Fruit fly (Drosophila melanogaster): ENCODE measurements around the gene CG3817.

CG3817 gene

dm6 chr3R:14893791-14894782, 4.5 kb upstream of the CG3817 start, which contains the start of gene Dph2 (continued):
- no peak for TF ChIP-seq nom (GFP tag; optimal IDR thresholded peaks at IDR 0.05)
- peak; percentile 44 for TF ChIP-seq CG12942 (GFP tag; optimal IDR thresholded peaks at IDR 0.05)
- peak; percentile 12 for TF ChIP-seq HmgD (GFP tag; optimal IDR thresholded peaks at IDR 0.05)
- TF ChIP-seq trh (GFP tag; optimal IDR thresholded peaks at IDR 0.05): no peak
- TF ChIP-seq ranshi (GFP tag; IDR thresholded peaks at IDR 0.05): peak; percentile 86
- peak; percentile 8 for TF ChIP-seq CG8944 (GFP tag; optimal IDR thresholded peaks at IDR 0.05)
- no peak for TF ChIP-seq CG18599 (GFP tag; optimal IDR thresholded peaks at IDR 0.05)
- TF ChIP-seq CG6272 (GFP tag; IDR thresholded peaks at IDR 0.05): no peak; the same call in 1 of the 2 replicates
- TF ChIP-seq ssp (GFP tag; IDR thresholded peaks at IDR 0.05): peak; percentile 78
- TF ChIP-seq Dp (GFP tag; optimal IDR thresholded peaks at IDR 0.05): peak; percentile 76
- peak; percentile 86 for TF ChIP-seq CG11695 (GFP tag; IDR thresholded peaks at IDR 0.05)
- TF ChIP-seq btn (GFP tag; optimal IDR thresholded peaks at IDR 0.05): no peak
- TF ChIP-seq E2f1 (GFP tag; IDR thresholded peaks at IDR 0.05): peak; percentile 88
- TF ChIP-seq CG14710 (tag; optimal IDR thresholded peaks at IDR 0.05): peak; percentile 77
- TF ChIP-seq CG11560 (tag; IDR thresholded peaks at IDR 0.05): peak; percentile 12; the same call in 2 of the 3 replicates
- TF ChIP-seq YL-1 (GFP tag; optimal IDR thresholded peaks at IDR 0.05): peak; percentile 25
- TF ChIP-seq hbn (GFP tag; IDR thresholded peaks at IDR 0.05; ENCODE audit: partially characterized antibody): no peak
- TF ChIP-seq Elba2 (GFP tag; optimal IDR thresholded peaks at IDR 0.05): no peak
- TF ChIP-seq tll (GFP tag; optimal IDR thresholded peaks at IDR 0.05): no peak
- no peak for TF ChIP-seq Dfd (GFP tag; optimal IDR thresholded peaks at IDR 0.05)
- TF ChIP-seq HLHmδ (GFP tag; optimal IDR thresholded peaks at IDR 0.05): no peak
- no peak for TF ChIP-seq sd (tag; optimal IDR thresholded peaks at IDR 0.05)
- no peak for TF ChIP-seq emc (GFP tag; optimal IDR thresholded peaks at IDR 0.05)
- 0 out of 2 replicates have a peak, but pooled peaks have one; percentile 16 for TF ChIP-seq wor (GFP tag; IDR thresholded peaks at IDR 0.05)
- no peak for TF ChIP-seq pros (GFP tag; optimal IDR thresholded peaks at IDR 0.05)
- no peak for TF ChIP-seq CG1529 (GFP tag; optimal IDR thresholded peaks at IDR 0.05)
- peak; percentile 17 for TF ChIP-seq ems (GFP tag; optimal IDR thresholded peaks at IDR 0.05)
- peak in 1 of 2 experiments; percentile 77 for TF ChIP-seq bsh (GFP tag; optimal IDR thresholded peaks at IDR 0.05)
- TF ChIP-seq CG14860 (GFP tag; IDR thresholded peaks at IDR 0.05; ENCODE audit: partially characterized antibody): no peak
- 0 out of 4 replicates have a peak, but pooled peaks have one; percentile 25 for TF ChIP-seq chinmo (GFP tag; IDR thresholded peaks at IDR 0.05; ENCODE audit: partially characterized antibody)
- TF ChIP-seq CG9609 (GFP tag; optimal IDR thresholded peaks at IDR 0.05): peak; percentile 3
- peak; percentile 56 for TF ChIP-seq CG17802 (tag; optimal IDR thresholded peaks at IDR 0.05)
- peak in 1 of 2 experiments; percentile 15 for TF ChIP-seq insv (GFP tag; optimal IDR thresholded peaks at IDR 0.05)
- peak; percentile 18 for TF ChIP-seq exex (tag; optimal IDR thresholded peaks at IDR 0.05)
- peak; percentile 78 for TF ChIP-seq Abd-B (GFP tag; optimal IDR thresholded peaks at IDR 0.05)
- peak; percentile 21 for TF ChIP-seq Mad (GFP tag; optimal IDR thresholded peaks at IDR 0.05)
- peak; percentile 56 for TF ChIP-seq trem (tag; optimal IDR thresholded peaks at IDR 0.05)
- peak; percentile 26 for TF ChIP-seq Bdp1 (GFP tag; optimal IDR thresholded peaks at IDR 0.05)
- peak; percentile 42 for TF ChIP-seq onecut (GFP tag; IDR thresholded peaks at IDR 0.05)
- TF ChIP-seq CG14965 (GFP tag; optimal IDR thresholded peaks at IDR 0.05; ENCODE audit: borderline replicate concordance): no peak
- TF ChIP-seq CG6765 (GFP tag; optimal IDR thresholded peaks at IDR 0.05): peak; percentile 66
- TF ChIP-seq Hmr (GFP tag; optimal IDR thresholded peaks at IDR 0.05): no peak
- no peak for TF ChIP-seq Sry-β (GFP tag; optimal IDR thresholded peaks at IDR 0.05)
- TF ChIP-seq fd3F (GFP tag; optimal IDR thresholded peaks at IDR 0.05): peak; percentile 64
- peak; percentile 48; the same call in 1 of the 3 replicates for TF ChIP-seq H15 (GFP tag; IDR thresholded peaks at IDR 0.05)
- peak; percentile 75 for TF ChIP-seq ci (GFP tag; IDR thresholded peaks at IDR 0.05)
- peak; percentile 14 for TF ChIP-seq maf-S (GFP tag; optimal IDR thresholded peaks at IDR 0.05)
